Worm (Caenorhabditis elegans) whole organism, midembryonic: ENCODE data around the gene F09G8.5.

Experiments
- flt-1 ChIP-seq: fragments of 200-800 bp; sonication (Bioruptor generic); IDR thresholded peaks from 2 replicates; pipeline ENCODE4 v1.3.6; 2022; ENCODE audit warnings: missing genetic modification characterization, missing compliant biosample characterization
- klf-2 ChIP-seq: fragments of 200-800 bp; sonication (Bioruptor generic); conservative IDR thresholded peaks from 2 replicates; pipeline ENCODE4 v1.3.6; 2022; ENCODE audit warnings: missing genetic modification reagents, missing genetic modification characterization, missing compliant biosample characterization
- med-1 ChIP-seq: sonication (generic microtip); optimal IDR thresholded peaks from 2 replicates; lab custom pipeline; 2017; ENCODE audit warnings: missing genetic modification characterization, mild to moderate bottlenecking, missing compliant biosample characterization, antibody characterized with exemption, missing genetic modification reagents; ENCODE audit not compliant: insufficient read depth
- ref-1 ChIP-seq: fragments of 200-800 bp; sonication (Bioruptor generic); conservative IDR thresholded peaks from 2 replicates; pipeline ENCODE4 v1.3.6; 2022; ENCODE audit warnings: missing genetic modification reagents, missing genetic modification characterization, missing compliant biosample characterization
- tab-1 ChIP-seq: fragments of 200-800 bp; sonication (Bioruptor generic); IDR thresholded peaks from 2 replicates; pipeline ENCODE4 v1.3.6; 2022; ENCODE audit warnings: missing genetic modification characterization, missing compliant biosample characterization

DNA sequence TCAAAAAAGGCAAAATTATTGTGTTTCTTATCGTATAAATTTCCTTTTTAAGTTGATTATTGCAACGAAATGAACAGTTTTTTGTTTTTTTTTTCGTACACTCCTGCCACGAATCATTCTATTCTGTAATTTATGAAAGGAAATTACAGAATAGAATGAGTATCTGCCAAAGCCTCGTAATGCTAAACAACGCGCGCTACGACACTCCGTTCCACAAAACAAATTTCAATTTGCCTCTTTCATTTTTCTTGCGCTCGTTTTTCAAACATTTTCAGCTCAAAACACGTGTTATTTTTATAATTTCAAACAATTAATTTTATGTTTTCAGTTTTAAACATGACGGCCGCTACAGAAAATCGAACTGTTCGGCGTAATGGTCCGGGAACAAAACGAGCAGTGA is 30.0 kb upstream of the F09G8.5 start, which contains the start of gene mob-4:
- TF ChIP-seq tab-1 (GFP tag; lab: Robert Waterston, UW) (no peak), med-1 (GFP tag; lab: Kevin White, UChicago) (no peak), ref-1 (no peak), klf-2 (GFP tag; lab: Robert Waterston, UW) (no peak), flt-1 (GFP tag; lab: Robert Waterston, UW) (no peak)
